Fruit fly (Drosophila melanogaster) whole organism, adult: ENCODE measurements around the gene Vps33B.

Experiments
- CG12768 ChIP-seq: fragments of 200-800 bp; sonication (Bioruptor generic); optimal IDR thresholded peaks from 2 replicates; lab custom pipeline; 2017; ENCODE audit warnings: missing biosample characterization, missing genetic modification characterization, mild to moderate bottlenecking, moderate library complexity, missing genetic modification reagents
- CG14711 ChIP-seq: fragments of 200-800 bp; sonication (Bioruptor generic); optimal IDR thresholded peaks from 2 replicates; lab custom pipeline; 2018; ENCODE audit warnings: missing biosample characterization, mild to moderate bottlenecking, missing genetic modification characterization, moderate library complexity
- Crg-1 ChIP-seq: fragments of 200-800 bp; sonication (Bioruptor generic); optimal IDR thresholded peaks from 2 replicates; lab custom pipeline; 2016; ENCODE audit warnings: missing biosample characterization, missing genetic modification characterization
- ovo ChIP-seq: fragments of 200-800 bp; sonication (Bioruptor generic); optimal IDR thresholded peaks from 2 replicates; lab custom pipeline; 2016; ENCODE audit warnings: missing biosample characterization, missing genetic modification characterization
- pad ChIP-seq: fragments of 200-800 bp; sonication (Bioruptor generic); optimal IDR thresholded peaks from 3 replicates; lab custom pipeline; 2017; ENCODE audit warnings: missing biosample characterization, missing genetic modification characterization, mild to moderate bottlenecking, moderate library complexity, missing genetic modification reagents
- toe ChIP-seq: fragments of 200-800 bp; sonication (Bioruptor generic); optimal IDR thresholded peaks from 2 replicates; lab custom pipeline; 2016; ENCODE audit warnings: missing biosample characterization, missing genetic modification characterization

DNA sequence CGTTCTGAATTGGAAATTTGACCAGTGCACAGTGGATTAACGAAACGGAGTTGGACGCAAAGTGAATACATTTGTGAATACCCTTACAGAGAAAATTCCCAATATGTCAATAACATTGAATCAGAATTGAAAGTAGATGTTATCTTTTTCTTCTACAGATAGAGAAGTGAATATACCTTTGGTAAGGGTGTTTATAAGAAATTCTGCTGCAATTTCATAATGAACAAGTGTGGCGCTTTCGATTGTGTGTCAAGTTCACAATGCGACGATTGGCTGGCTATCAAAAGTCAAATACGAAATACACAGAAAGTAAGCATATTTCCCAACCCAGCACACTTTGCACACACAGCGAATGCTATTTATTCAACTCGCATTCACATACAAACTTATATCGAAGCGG is 25.0 kb upstream of the Vps33B start:
- no peak for TF ChIP-seq Crg-1 (GFP tag; lab: Kevin White, UChicago)
- TF ChIP-seq toe (GFP tag; lab: Kevin White, UChicago) = no peak
- no peak for TF ChIP-seq CG12768 (GFP tag; lab: Kevin White, UChicago)
- TF ChIP-seq CG14711 (tag; lab: Kevin White, UChicago) = no peak
- TF ChIP-seq ovo = no peak
- TF ChIP-seq pad (GFP tag; lab: Kevin White, UChicago) = no peak
